Worm (Caenorhabditis elegans) whole organism, L4/young adult: ENCODE measurements around the gene F28E10.4.

ENCODE experiments used
- W03F9.2 ChIP-seq: fragments of 150-350 bp; optimal IDR thresholded peaks from 2 replicates; lab custom pipeline; 2014; ENCODE audit warnings: missing biosample characterization, missing genetic modification characterization
- dao-5 ChIP-seq: sonication (generic microtip); optimal IDR thresholded peaks from 2 replicates; lab custom pipeline; 2016; ENCODE audit warnings: missing genotype, missing genetic modification characterization, moderate library complexity, missing compliant biosample characterization
- him-1 ChIP-seq: sonication (generic microtip); optimal IDR thresholded peaks from 2 replicates; lab custom pipeline; 2016; ENCODE audit warnings: missing genotype, missing genetic modification reagents, missing genetic modification characterization, missing compliant biosample characterization

DNA sequence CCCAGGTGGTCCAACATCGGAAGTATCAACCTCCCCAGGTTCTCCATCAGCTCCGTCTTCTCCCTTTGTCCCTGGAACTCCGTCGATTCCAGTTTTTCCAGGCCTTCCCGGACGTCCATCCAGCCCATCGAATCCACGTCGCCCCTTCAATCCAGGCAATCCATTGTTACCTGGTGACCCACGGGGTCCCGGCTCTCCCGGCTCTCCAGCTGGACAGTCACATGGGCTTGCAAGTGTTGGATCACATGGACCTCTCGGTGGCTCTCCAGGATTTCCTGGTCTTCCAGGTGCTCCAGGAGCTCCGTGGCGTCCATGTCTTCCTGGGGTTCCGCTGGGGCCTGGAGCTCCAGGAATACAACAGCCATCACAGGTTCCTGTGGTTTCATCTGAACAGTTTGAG is 41.4 kb upstream of the F28E10.4 start:
- TF ChIP-seq dao-5 (tag; lab: Kevin White, UChicago) (no peak), W03F9.2 (tag; lab: Kevin White, UChicago) (no peak), him-1 (tag; lab: Kevin White, UChicago) (no peak)
